Worm (Caenorhabditis elegans): ENCODE measurements around the gene srw-143.

ce11 chrV:2979978-2980377 lies 38.7 kb upstream of the srw-143 start, which contains the start of gene srw-118:
- TF ChIP-seq ZK546.5 (tag; optimal IDR thresholded peaks at IDR 0.05) = no peak
- TF ChIP-seq lin-13 (GFP tag; optimal IDR thresholded peaks at IDR 0.05) = no peak

All from whole organism, L2 larva.